Worm (Caenorhabditis elegans) whole organism, young adult: ENCODE data around the gene metr-1.
"Not testable (repeated sequence)": the region's sequence is repeated elsewhere in the genome, so short reads cannot be mapped to it uniquely, and the experiment has no call there.

ENCODE experiments used
- B0035.1 ChIP-seq: sonication (generic microtip); optimal IDR thresholded peaks from 2 replicates; lab custom pipeline; 2016; ENCODE audit warnings: missing genetic modification characterization, mild to moderate bottlenecking, missing compliant biosample characterization, missing genotype, missing genetic modification reagents
- F57A8.1 ChIP-seq: fragments of 200-800 bp; sonication (Bioruptor generic); optimal IDR thresholded peaks from 2 replicates; lab custom pipeline; 2018; ENCODE audit warnings: mild to moderate bottlenecking, missing genetic modification characterization, moderate library complexity, missing compliant biosample characterization
- chd-7 ChIP-seq: sonication (generic microtip); optimal IDR thresholded peaks from 2 replicates; lab custom pipeline; 2016; ENCODE audit warnings: mild to moderate bottlenecking, missing genetic modification characterization, moderate library complexity, missing compliant biosample characterization
- die-1 ChIP-seq: sonication (generic microtip); optimal IDR thresholded peaks from 2 replicates; lab custom pipeline; 2016; ENCODE audit warnings: missing genotype, mild to moderate bottlenecking, missing genetic modification characterization, missing compliant biosample characterization
- efl-1 ChIP-seq: fragments of 150-350 bp; optimal IDR thresholded peaks from 2 replicates; lab custom pipeline; 2014; ENCODE audit warnings: missing biosample characterization, missing genetic modification reagents, missing genetic modification characterization
- lin-35 ChIP-seq, 3 experiments: fragments of 150-350 bp in 2 of 3; sonication (generic microtip) in 1 of 3; optimal IDR thresholded peaks; 2 replicates each; lab custom pipeline; 2014 to 2018; ENCODE audit warnings: missing biosample characterization in 3 of 3, missing genetic modification characterization in 3 of 3, missing genetic modification reagents in 3 of 3
- somi-1 ChIP-seq: fragments of 200-800 bp; sonication (Bioruptor generic); optimal IDR thresholded peaks from 2 replicates; lab custom pipeline; 2018; ENCODE audit warnings: mild to moderate bottlenecking, missing genetic modification characterization, missing compliant biosample characterization

- TF ChIP-seq lin-35 (GFP tag; optimal IDR thresholded peaks at IDR 0.05; lab: Kevin White, UChicago); die-1 (tag; lab: Kevin White, UChicago); efl-1 (GFP tag; lab: Kevin White, UChicago); chd-7 (tag; lab: Kevin White, UChicago); B0035.1; somi-1 (GFP tag; lab: Kevin White, UChicago); F57A8.1 (GFP tag; lab: Kevin White, UChicago): not testable (repeated sequence)
Measured at ce11 chrII:10922874-10923273, 3.5 kb upstream of the metr-1 start, which contains the start of gene Y19D2B.1.
